Fruit fly (Drosophila melanogaster): Measurements from ENCODE around the gene CG43725.

dm6 chr2L:11032285-11032970, 42.9 kb upstream of the CG43725 start:
- TF ChIP-seq CG17802 (tag; optimal IDR thresholded peaks at IDR 0.05) (no peak), pan (optimal IDR thresholded peaks at IDR 0.05) (no peak), pan (GFP tag; optimal IDR thresholded peaks at IDR 0.05 in 1 of 2, IDR thresholded peaks at IDR 0.05 in 1 of 2) (no peak)
